Fruit fly (Drosophila melanogaster) whole organism, embryonic: ENCODE measurements around the gene fz.

Source experiments
- CG10209 ChIP-seq: fragments of 200-800 bp; sonication (Bioruptor generic); optimal IDR thresholded peaks from 3 replicates; lab custom pipeline; 2017; ENCODE audit warnings: missing biosample characterization, mild to moderate bottlenecking, missing genetic modification characterization, missing genetic modification reagents
- CG1024 ChIP-seq: fragments of 200-800 bp; sonication (Bioruptor generic); IDR thresholded peaks from 2 replicates; pipeline ENCODE4 v1.3.6; 2022; ENCODE audit warnings: missing biosample characterization, missing genetic modification characterization
- CG11456 ChIP-seq: fragments of 200-800 bp; sonication (Bioruptor generic); IDR thresholded peaks from 3 replicates; pipeline ENCODE4 v1.3.6; 2022; ENCODE audit warnings: missing biosample characterization, missing genetic modification characterization
- CG12391 ChIP-seq: fragments of 200-800 bp; sonication (Bioruptor generic); optimal IDR thresholded peaks from 3 replicates; lab custom pipeline; 2018; ENCODE audit warnings: missing biosample characterization, mild to moderate bottlenecking, missing genetic modification characterization, moderate library complexity
- CG13775 ChIP-seq: fragments of 200-800 bp; sonication (Bioruptor generic); optimal IDR thresholded peaks from 3 replicates; lab custom pipeline; 2017; ENCODE audit warnings: missing biosample characterization, mild to moderate bottlenecking, missing genetic modification characterization
- CG15479 ChIP-seq: fragments of 200-800 bp; sonication (Bioruptor generic); optimal IDR thresholded peaks from 3 replicates; lab custom pipeline; 2019; ENCODE audit warnings: missing biosample characterization, mild to moderate bottlenecking, missing genetic modification characterization, moderate library complexity
- CG1603 ChIP-seq: fragments of 200-800 bp; sonication (Bioruptor generic); optimal IDR thresholded peaks from 2 replicates; lab custom pipeline; 2019; ENCODE audit warnings: missing biosample characterization, mild to moderate bottlenecking, missing genetic modification characterization, moderate library complexity
- CG16863 ChIP-seq: fragments of 200-800 bp; sonication (Bioruptor generic); optimal IDR thresholded peaks from 3 replicates; lab custom pipeline; 2016; ENCODE audit warnings: missing biosample characterization, missing genetic modification characterization
- CG17359 ChIP-seq: fragments of 200-800 bp; sonication (Bioruptor generic); optimal IDR thresholded peaks from 3 replicates; lab custom pipeline; 2018; ENCODE audit warnings: missing biosample characterization, mild to moderate bottlenecking, missing genetic modification characterization, moderate library complexity
- CG17612 ChIP-seq: fragments of 200-800 bp; sonication (Bioruptor generic); IDR thresholded peaks from 2 replicates; pipeline ENCODE4 v1.3.6; 2022; ENCODE audit warnings: missing biosample characterization, missing genetic modification characterization
- CG5180 ChIP-seq: fragments of 200-800 bp; sonication (Bioruptor generic); optimal IDR thresholded peaks from 3 replicates; lab custom pipeline; 2017; ENCODE audit warnings: missing biosample characterization, missing genetic modification characterization, mild to moderate bottlenecking, moderate library complexity, missing genetic modification reagents
- CG9727 ChIP-seq: fragments of 200-800 bp; sonication (Bioruptor generic); optimal IDR thresholded peaks from 3 replicates; lab custom pipeline; 2017; ENCODE audit warnings: missing biosample characterization, mild to moderate bottlenecking, missing genetic modification characterization
- CrebB ChIP-seq: fragments of 200-800 bp; sonication (Bioruptor generic); optimal IDR thresholded peaks from 3 replicates; lab custom pipeline; 2018; ENCODE audit warnings: missing biosample characterization, mild to moderate bottlenecking, missing genetic modification characterization
- Dek ChIP-seq: fragments of 200-800 bp; sonication (Bioruptor generic); optimal IDR thresholded peaks from 3 replicates; lab custom pipeline; 2019; ENCODE audit warnings: missing biosample characterization, mild to moderate bottlenecking, missing genetic modification characterization, moderate library complexity
- Doc3 ChIP-seq: fragments of 200-800 bp; sonication (Bioruptor generic); IDR thresholded peaks from 3 replicates; pipeline ENCODE4 v1.3.6; 2022; ENCODE audit warnings: missing biosample characterization, missing genetic modification characterization; ENCODE audit not compliant: partially characterized antibody
- Drgx ChIP-seq: fragments of 200-800 bp; sonication (Bioruptor generic); IDR thresholded peaks from 2 replicates; pipeline ENCODE4 v1.3.6; 2022; ENCODE audit warnings: missing biosample characterization, missing genetic modification characterization
- ERR ChIP-seq: fragments of 200-800 bp; sonication (Bioruptor generic); optimal IDR thresholded peaks from 2 replicates; lab custom pipeline; 2016; ENCODE audit warnings: missing biosample characterization, missing genetic modification characterization
- Ets65A ChIP-seq: fragments of 200-800 bp; sonication (Bioruptor generic); peaks from one replicate; lab custom pipeline; 2016; ENCODE audit warnings: missing biosample characterization, missing genetic modification characterization
- Gsc ChIP-seq: fragments of 200-800 bp; sonication (Bioruptor generic); IDR thresholded peaks from 2 replicates; pipeline ENCODE4 v1.3.6; 2022; ENCODE audit warnings: missing biosample characterization, missing genetic modification characterization
- HHEX ChIP-seq: fragments of 200-800 bp; sonication (Bioruptor generic); optimal IDR thresholded peaks from 3 replicates; lab custom pipeline; 2017; ENCODE audit warnings: missing biosample characterization, mild to moderate bottlenecking, missing genetic modification characterization, missing genetic modification reagents
- Nf-YB ChIP-seq: fragments of 200-800 bp; sonication (Bioruptor generic); optimal IDR thresholded peaks from 3 replicates; lab custom pipeline; 2019; ENCODE audit warnings: missing biosample characterization, mild to moderate bottlenecking, missing genetic modification characterization, moderate library complexity
- Opbp ChIP-seq: fragments of 200-800 bp; sonication (Bioruptor generic); IDR thresholded peaks from 3 replicates; pipeline ENCODE4 v1.3.6; 2022; ENCODE audit warnings: missing biosample characterization, missing genetic modification characterization; ENCODE audit not compliant: partially characterized antibody
- Ssrp ChIP-seq: fragments of 200-800 bp; sonication (Bioruptor generic); optimal IDR thresholded peaks from 2 replicates; lab custom pipeline; 2018; ENCODE audit warnings: missing biosample characterization, mild to moderate bottlenecking, missing genetic modification characterization, moderate library complexity
- Stat92E ChIP-seq, 3 experiments: fragments of >200 bp in 2 of 3; fragments of 200-800 bp in 1 of 3; sonication (Bioruptor generic) in 1 of 3; optimal IDR thresholded peaks; 2 replicates each; lab custom pipeline; 2017 to 2019; ENCODE audit warnings: missing biosample characterization in 3 of 3, missing genetic modification characterization in 3 of 3, mild to moderate bottlenecking in 1 of 3, moderate library complexity in 1 of 3
- Taf1 ChIP-seq: fragments of 200-800 bp; sonication (Bioruptor generic); IDR thresholded peaks from 2 replicates; pipeline ENCODE4 v1.3.6; 2022; ENCODE audit warnings: missing biosample characterization, missing genetic modification characterization
- al ChIP-seq: fragments of 200-800 bp; sonication (Bioruptor generic); IDR thresholded peaks from 2 replicates; pipeline ENCODE4 v1.3.6; 2022; ENCODE audit warnings: missing biosample characterization, missing genetic modification characterization
- cg ChIP-seq: fragments of 200-800 bp; sonication (Bioruptor generic); optimal IDR thresholded peaks from 3 replicates; lab custom pipeline; 2019; ENCODE audit warnings: missing biosample characterization, mild to moderate bottlenecking, missing genetic modification characterization, moderate library complexity
- dimm ChIP-seq: fragments of 200-800 bp; sonication (Bioruptor generic); IDR thresholded peaks from 2 replicates; pipeline ENCODE4 v1.3.6; 2022; ENCODE audit warnings: missing biosample characterization, missing genetic modification characterization
- emc ChIP-seq: fragments of 200-800 bp; sonication (Bioruptor generic); optimal IDR thresholded peaks from 2 replicates; lab custom pipeline; 2016; ENCODE audit warnings: missing biosample characterization, missing genetic modification characterization
- ems ChIP-seq: fragments of 200-800 bp; sonication (Bioruptor generic); optimal IDR thresholded peaks from 3 replicates; lab custom pipeline; 2016; ENCODE audit warnings: missing biosample characterization, missing genetic modification characterization
- en ChIP-seq: fragments of 200-800 bp; sonication (Bioruptor generic); optimal IDR thresholded peaks from 2 replicates; lab custom pipeline; 2016; ENCODE audit warnings: missing biosample characterization, missing genetic modification characterization
- fd3F ChIP-seq: fragments of 200-800 bp; sonication (Bioruptor generic); optimal IDR thresholded peaks from 2 replicates; lab custom pipeline; 2018; ENCODE audit warnings: missing biosample characterization, mild to moderate bottlenecking, missing genetic modification characterization, moderate library complexity
- gcm ChIP-seq: fragments of 200-800 bp; sonication (Bioruptor generic); optimal IDR thresholded peaks from 2 replicates; lab custom pipeline; 2019; ENCODE audit warnings: missing biosample characterization, mild to moderate bottlenecking, missing genetic modification characterization, moderate library complexity
- gcm2 ChIP-seq: fragments of 200-800 bp; sonication (Bioruptor generic); optimal IDR thresholded peaks from 2 replicates; lab custom pipeline; 2016; ENCODE audit warnings: missing biosample characterization, missing genetic modification characterization
- gfzf ChIP-seq: fragments of 200-800 bp; sonication (Bioruptor generic); optimal IDR thresholded peaks from 2 replicates; lab custom pipeline; 2016; ENCODE audit warnings: missing biosample characterization, mild to moderate bottlenecking, missing genetic modification characterization, moderate library complexity
- jigr1 ChIP-seq: fragments of 200-800 bp; sonication (Bioruptor generic); IDR thresholded peaks from 3 replicates; pipeline ENCODE4 v1.3.6; 2022; ENCODE audit warnings: missing biosample characterization, missing genetic modification characterization
- lab ChIP-seq: fragments of 200-800 bp; sonication (Bioruptor generic); optimal IDR thresholded peaks from 3 replicates; lab custom pipeline; 2017; ENCODE audit warnings: missing biosample characterization, missing genetic modification characterization, mild to moderate bottlenecking, moderate library complexity, missing genetic modification reagents
- luna ChIP-seq: fragments of 200-800 bp; sonication (Bioruptor generic); optimal IDR thresholded peaks from 2 replicates; lab custom pipeline; 2016; ENCODE audit warnings: missing biosample characterization, missing genetic modification characterization
- mam ChIP-seq: fragments of 200-800 bp; sonication (Bioruptor generic); optimal IDR thresholded peaks from 3 replicates; lab custom pipeline; 2016; ENCODE audit warnings: missing biosample characterization, missing genetic modification characterization
- oc ChIP-seq: fragments of 200-800 bp; sonication (Bioruptor generic); optimal IDR thresholded peaks from 2 replicates; lab custom pipeline; 2018; ENCODE audit warnings: missing biosample characterization, mild to moderate bottlenecking, missing genetic modification characterization, moderate library complexity
- otp ChIP-seq: fragments of 200-800 bp; sonication (Bioruptor generic); IDR thresholded peaks from 3 replicates; pipeline ENCODE4, ENCODE4 v1.3.6; 2022; ENCODE audit warnings: missing biosample characterization, missing genetic modification characterization
- pan ChIP-seq, 4 experiments: fragments of >200 bp in 3 of 4; fragments of 200-800 bp in 1 of 4; sonication (Bioruptor generic) in 1 of 4; optimal IDR thresholded peaks in 3 of 4; IDR thresholded peaks in 1 of 4; 2 replicates each; pipeline versions ENCODE4 v1.3.6 to Lab custom; 2017 to 2022; ENCODE audit warnings: missing biosample characterization in 2 of 4, missing genetic modification characterization in 2 of 4, mixed read lengths in 1 of 4
- pb ChIP-seq: fragments of 200-800 bp; sonication (Bioruptor generic); optimal IDR thresholded peaks from 3 replicates; lab custom pipeline; 2016; ENCODE audit warnings: missing biosample characterization, missing genetic modification characterization
- pita ChIP-seq: fragments of 200-800 bp; sonication (Bioruptor generic); optimal IDR thresholded peaks from 2 replicates; lab custom pipeline; 2017; ENCODE audit warnings: missing biosample characterization, mild to moderate bottlenecking, missing genetic modification characterization
- tio ChIP-seq: fragments of 200-800 bp; sonication (Bioruptor generic); optimal IDR thresholded peaks from 2 replicates; lab custom pipeline; 2017; ENCODE audit warnings: missing biosample characterization, missing genetic modification characterization, inconsistent platforms
- trh ChIP-seq: fragments of 200-800 bp; sonication (Bioruptor generic); optimal IDR thresholded peaks from 2 replicates; lab custom pipeline; 2016; ENCODE audit warnings: missing biosample characterization, missing genetic modification characterization
- unpg ChIP-seq: fragments of 200-800 bp; sonication (Bioruptor generic); optimal IDR thresholded peaks from 3 replicates; lab custom pipeline; 2018; ENCODE audit warnings: missing biosample characterization, mild to moderate bottlenecking, missing genetic modification characterization, moderate library complexity
- wdn ChIP-seq: fragments of 200-800 bp; sonication (Bioruptor generic); IDR thresholded peaks from 2 replicates; pipeline ENCODE4 v1.3.6; 2022; ENCODE audit warnings: missing biosample characterization, missing genetic modification characterization
- wek ChIP-seq: fragments of 200-800 bp; sonication (Bioruptor generic); optimal IDR thresholded peaks from 3 replicates; lab custom pipeline; 2018; ENCODE audit warnings: missing biosample characterization, mild to moderate bottlenecking, missing genetic modification characterization, moderate library complexity

The fz gene

dm6 chr3L:14410146-14410676 is 136.1 kb downstream of the fz start, which contains the start of gene CG3919 (continued):
- TF ChIP-seq ems (no peak), CG5180 (GFP tag; lab: Kevin White, UChicago) (no peak), CG16863 (GFP tag; lab: Kevin White, UChicago) (peak; percentile 50), CG1024 (no peak), trh (GFP tag; lab: Kevin White, UChicago) (no peak), ERR (GFP tag; lab: Kevin White, UChicago) (peak; percentile 6), pan (optimal IDR thresholded peaks at IDR 0.05; lab: Kevin White, UChicago) (no peak), pan (GFP tag; optimal IDR thresholded peaks at IDR 0.05 in 1 of 2, IDR thresholded peaks at IDR 0.05 in 1 of 2) (peak in 1 of 2 experiments; percentile 38), luna (GFP tag; lab: Kevin White, UChicago) (peak; percentile 19), wek (GFP tag; lab: Kevin White, UChicago) (peak; percentile 14), CrebB (tag; lab: Kevin White, UChicago) (no peak), CG13775 (GFP tag; lab: Kevin White, UChicago) (peak; percentile 80), jigr1 (GFP tag; lab: Robert Waterston, UW) (no peak), tio (GFP tag; lab: Kevin White, UChicago) (peak; percentile 71), CG9727 (GFP tag; lab: Kevin White, UChicago) (peak; percentile 81), wdn (GFP tag; lab: Robert Waterston, UW) (no peak), Drgx (GFP tag; lab: Robert Waterston, UW) (peak; percentile 73), pb (peak; percentile 79), Dek (tag; lab: Kevin White, UChicago) (peak; percentile 52), CG11456 (peak; percentile 71), CG12391 (peak; percentile 78), dimm (GFP tag; lab: Robert Waterston, UW) (no peak), otp (GFP tag; lab: Robert Waterston, UW) (peak; percentile 77; the same call in 2 of the 3 replicates), Stat92E (GFP tag; optimal IDR thresholded peaks at IDR 0.05; lab: Kevin White, UChicago) (no peak), cg (peak; percentile 83), gfzf (GFP tag; lab: Kevin White, UChicago) (no peak), Nf-YB (GFP tag; lab: Kevin White, UChicago) (no peak), al (GFP tag; lab: Robert Waterston, UW) (peak; percentile 14; the same call in 1 of the 2 replicates), lab (GFP tag; lab: Kevin White, UChicago) (peak; percentile 60), en (GFP tag; lab: Kevin White, UChicago) (no peak), CG17612 (GFP tag; lab: Robert Waterston, UW) (0 out of 2 replicates have a peak, but pooled peaks have one; percentile 4), oc (tag; lab: Kevin White, UChicago) (peak; percentile 3), mam (peak; percentile 71), Ets65A (GFP tag; lab: Kevin White, UChicago) (peak; percentile 97), Ssrp (tag; lab: Kevin White, UChicago) (peak; percentile 73), emc (GFP tag; lab: Kevin White, UChicago) (peak; percentile 18), pita (GFP tag; lab: Kevin White, UChicago) (no peak), gcm (GFP tag; lab: Kevin White, UChicago) (no peak), CG10209 (GFP tag; lab: Kevin White, UChicago) (peak; percentile 61), CG17359 (tag; lab: Kevin White, UChicago) (peak; percentile 24), Taf1 (GFP tag; lab: Robert Waterston, UW) (no peak), CG1603 (tag; lab: Kevin White, UChicago) (peak; percentile 61), HHEX (GFP tag; lab: Kevin White, UChicago) (peak; percentile 55), Doc3 (0 out of 3 replicates have a peak, but pooled peaks have one; percentile 8), gcm2 (GFP tag; lab: Kevin White, UChicago) (no peak), fd3F (GFP tag; lab: Kevin White, UChicago) (no peak), Gsc (no peak), CG15479 (peak; percentile 11), unpg (GFP tag; lab: Kevin White, UChicago) (peak; percentile 56), Opbp (GFP tag; lab: Robert Waterston, UW) (no peak; the same call in 2 of the 3 replicates)
